Worm (Caenorhabditis elegans): ENCODE measurements around the gene F49C12.3.

- no peak for TF ChIP-seq him-1 (tag; optimal IDR thresholded peaks at IDR 0.05)
- no peak for TF ChIP-seq W03F9.2 (tag; optimal IDR thresholded peaks at IDR 0.05)
- TF ChIP-seq dao-5 (tag; optimal IDR thresholded peaks at IDR 0.05) = no peak
These were observed 36.4 kb upstream of the F49C12.3 start, which contains the start of gene flh-1 for ce11 chrIV:9263812-9264320.
